Worm (Caenorhabditis elegans): Measurements from ENCODE around the gene C34F6.7.
A peak's percentile ranks its signal among the peaks of the same experiment; 100 is the strongest.

- TF ChIP-seq daf-12 (tag; optimal IDR thresholded peaks at IDR 0.05) (no peak), lsy-2 (tag; optimal IDR thresholded peaks at IDR 0.05) (no peak), vab-7 (GFP tag; IDR thresholded peaks at IDR 0.05) (no peak), aha-1 (tag) (peak; percentile 82)
These were observed 7.4 kb upstream of the C34F6.7 start, which contains the start of gene C34F6.9 for ce11 chrX:11222597-11223218.

Measured in whole organism, L4 larva.